Worm (Caenorhabditis elegans): ENCODE measurements around the gene C15C7.4.

ce11 chrX:3119606-3120005, 25.8 kb upstream of the C15C7.4 start:
- TF ChIP-seq gei-17 (GFP tag; optimal IDR thresholded peaks at IDR 0.05) (no peak), rcor-1 (GFP tag; IDR thresholded peaks at IDR 0.05) (no peak), bed-1 (GFP tag; IDR thresholded peaks at IDR 0.05) (no peak), Y56A3A.18 (GFP tag; IDR thresholded peaks at IDR 0.05) (no peak), him-1 (tag; optimal IDR thresholded peaks at IDR 0.05) (no peak)
